Fruit fly (Drosophila melanogaster) whole organism, embryonic: ENCODE results near the gene CG10137.

ENCODE experiments used
- BEAF-32 ChIP-seq: fragments of 200-800 bp; sonication (Bioruptor generic); optimal IDR thresholded peaks from 3 replicates; lab custom pipeline; 2017; ENCODE audit warnings: missing biosample characterization, missing genetic modification characterization, mild to moderate bottlenecking, moderate library complexity, missing genetic modification reagents
- Bteb2 ChIP-seq: fragments of 200-800 bp; sonication (Bioruptor generic); optimal IDR thresholded peaks from 2 replicates; lab custom pipeline; 2016; ENCODE audit warnings: missing biosample characterization, missing genetic modification characterization
- CG10267 ChIP-seq: fragments of 200-800 bp; sonication (Bioruptor generic); optimal IDR thresholded peaks from 2 replicates; lab custom pipeline; 2018; ENCODE audit warnings: missing biosample characterization, mild to moderate bottlenecking, missing genetic modification characterization, moderate library complexity
- CG10462 ChIP-seq: fragments of 200-800 bp; sonication (Bioruptor generic); optimal IDR thresholded peaks from 2 replicates; lab custom pipeline; 2016; ENCODE audit warnings: missing biosample characterization, missing genetic modification characterization
- CG11723 ChIP-seq: fragments of 200-800 bp; sonication (Bioruptor generic); optimal IDR thresholded peaks from 2 replicates; lab custom pipeline; 2017; ENCODE audit warnings: missing biosample characterization, mild to moderate bottlenecking, missing genetic modification characterization
- CG12104 ChIP-seq: fragments of 200-800 bp; sonication (Bioruptor generic); optimal IDR thresholded peaks from 3 replicates; lab custom pipeline; 2016; ENCODE audit warnings: missing biosample characterization, missing genetic modification characterization
- CG15073 ChIP-seq: fragments of 200-800 bp; sonication (Bioruptor generic); optimal IDR thresholded peaks from 2 replicates; lab custom pipeline; 2016; ENCODE audit warnings: missing biosample characterization, missing genetic modification characterization
- CG1529 ChIP-seq: fragments of 200-800 bp; sonication (Bioruptor generic); optimal IDR thresholded peaks from 3 replicates; lab custom pipeline; 2018; ENCODE audit warnings: missing biosample characterization, missing genetic modification characterization
- CG15514 ChIP-seq: fragments of 200-800 bp; sonication (Bioruptor generic); optimal IDR thresholded peaks from 3 replicates; lab custom pipeline; 2017; ENCODE audit warnings: missing biosample characterization, missing genetic modification characterization, mild to moderate bottlenecking, moderate library complexity, missing genetic modification reagents
- CG16779 ChIP-seq: fragments of 200-800 bp; sonication (Bioruptor generic); IDR thresholded peaks from 2 replicates; pipeline ENCODE4 v1.3.6; 2022; ENCODE audit warnings: missing biosample characterization, missing genetic modification characterization
- CG17186 ChIP-seq: fragments of 200-800 bp; sonication (Bioruptor generic); optimal IDR thresholded peaks from 3 replicates; lab custom pipeline; 2017; ENCODE audit warnings: missing biosample characterization, missing genetic modification reagents, missing genetic modification characterization
- CG17612 ChIP-seq: fragments of 200-800 bp; sonication (Bioruptor generic); IDR thresholded peaks from 2 replicates; pipeline ENCODE4 v1.3.6; 2022; ENCODE audit warnings: missing biosample characterization, missing genetic modification characterization
- CG18011 ChIP-seq: fragments of 200-800 bp; sonication (Bioruptor generic); optimal IDR thresholded peaks from 2 replicates; lab custom pipeline; 2017; ENCODE audit warnings: missing biosample characterization, missing genetic modification characterization, mild to moderate bottlenecking, moderate library complexity, missing genotype
- CG2116 ChIP-seq: fragments of 200-800 bp; sonication (Bioruptor generic); optimal IDR thresholded peaks from 3 replicates; lab custom pipeline; 2018; ENCODE audit warnings: missing biosample characterization, mild to moderate bottlenecking, missing genetic modification characterization
- CG3065 ChIP-seq: fragments of 200-800 bp; sonication (Bioruptor generic); optimal IDR thresholded peaks from 2 replicates; lab custom pipeline; 2016; ENCODE audit warnings: missing biosample characterization, missing genetic modification characterization
- CG32772 ChIP-seq: fragments of 200-800 bp; sonication (Bioruptor generic); IDR thresholded peaks from 2 replicates; pipeline ENCODE4 v1.3.6; 2022; ENCODE audit warnings: missing biosample characterization, missing genetic modification characterization
- CG5180 ChIP-seq: fragments of 200-800 bp; sonication (Bioruptor generic); optimal IDR thresholded peaks from 3 replicates; lab custom pipeline; 2017; ENCODE audit warnings: missing biosample characterization, missing genetic modification characterization, mild to moderate bottlenecking, moderate library complexity, missing genetic modification reagents
- CG7745 ChIP-seq: fragments of 200-800 bp; sonication (Bioruptor generic); optimal IDR thresholded peaks from 2 replicates; lab custom pipeline; 2018; ENCODE audit warnings: missing biosample characterization, mild to moderate bottlenecking, missing genetic modification characterization, moderate library complexity
- CG8765 ChIP-seq: fragments of 200-800 bp; sonication (Bioruptor generic); IDR thresholded peaks from 2 replicates; pipeline ENCODE4 v1.3.6; 2022; ENCODE audit warnings: missing biosample characterization, missing genetic modification characterization
- CG8924 ChIP-seq: fragments of 200-800 bp; optimal IDR thresholded peaks from 3 replicates; lab custom pipeline; 2019; ENCODE audit warnings: missing biosample characterization, mild to moderate bottlenecking, missing genetic modification characterization, moderate library complexity
- CG8944 ChIP-seq: fragments of 200-800 bp; sonication (Bioruptor generic); optimal IDR thresholded peaks from 3 replicates; lab custom pipeline; 2016; ENCODE audit warnings: missing biosample characterization, missing genetic modification characterization
- Dbx ChIP-seq: fragments of 200-800 bp; sonication (Bioruptor generic); IDR thresholded peaks from 3 replicates; pipeline ENCODE4 v1.3.6; 2022; ENCODE audit warnings: missing biosample characterization, missing genetic modification characterization
- E2f1 ChIP-seq: fragments of 200-800 bp; sonication (Bioruptor generic); IDR thresholded peaks from 2 replicates; pipeline ENCODE4 v1.3.6; 2022; ENCODE audit warnings: missing biosample characterization, missing genetic modification characterization
- Fer2 ChIP-seq: fragments of 200-800 bp; sonication (Bioruptor generic); optimal IDR thresholded peaks from 2 replicates; lab custom pipeline; 2018; ENCODE audit warnings: missing biosample characterization, mild to moderate bottlenecking, missing genetic modification characterization, moderate library complexity
- Fer3 ChIP-seq: fragments of 200-800 bp; sonication (Bioruptor generic); optimal IDR thresholded peaks from 2 replicates; lab custom pipeline; 2018; ENCODE audit warnings: missing biosample characterization, mild to moderate bottlenecking, missing genetic modification characterization, moderate library complexity
- HHEX ChIP-seq: fragments of 200-800 bp; sonication (Bioruptor generic); optimal IDR thresholded peaks from 3 replicates; lab custom pipeline; 2017; ENCODE audit warnings: missing biosample characterization, mild to moderate bottlenecking, missing genetic modification characterization, missing genetic modification reagents
- Kr ChIP-seq: fragments of 200-800 bp; sonication (Bioruptor generic); optimal IDR thresholded peaks from 2 replicates; lab custom pipeline; 2017; ENCODE audit warnings: missing biosample characterization, mild to moderate bottlenecking, missing genetic modification characterization
- Sry-δ ChIP-seq: fragments of 200-800 bp; sonication (Bioruptor generic); optimal IDR thresholded peaks from 2 replicates; lab custom pipeline; 2016; ENCODE audit warnings: missing biosample characterization, missing genetic modification characterization
- TFAM ChIP-seq: fragments of 200-800 bp; sonication (Bioruptor generic); optimal IDR thresholded peaks from 2 replicates; lab custom pipeline; 2017; ENCODE audit warnings: missing biosample characterization, missing genetic modification characterization, inconsistent platforms
- Vsx1 ChIP-seq: fragments of 200-800 bp; sonication (Bioruptor generic); optimal IDR thresholded peaks from 2 replicates; lab custom pipeline; 2017; ENCODE audit warnings: missing biosample characterization, mild to moderate bottlenecking, missing genetic modification characterization, missing genetic modification reagents
- cg ChIP-seq: fragments of 200-800 bp; sonication (Bioruptor generic); optimal IDR thresholded peaks from 3 replicates; lab custom pipeline; 2019; ENCODE audit warnings: missing biosample characterization, mild to moderate bottlenecking, missing genetic modification characterization, moderate library complexity
- chm ChIP-seq: fragments of 200-800 bp; sonication (Bioruptor generic); IDR thresholded peaks from 2 replicates; pipeline ENCODE4 v1.3.6; 2022; ENCODE audit warnings: missing biosample characterization, missing genetic modification characterization
- ci ChIP-seq: fragments of 200-800 bp; sonication (Bioruptor generic); IDR thresholded peaks from 3 replicates; pipeline ENCODE4 v1.3.6; 2022; ENCODE audit warnings: missing biosample characterization, missing genetic modification characterization
- ems ChIP-seq: fragments of 200-800 bp; sonication (Bioruptor generic); optimal IDR thresholded peaks from 3 replicates; lab custom pipeline; 2016; ENCODE audit warnings: missing biosample characterization, missing genetic modification characterization
- eve ChIP-seq, 2 experiments: fragments of >200 bp; optimal IDR thresholded peaks; 2 replicates each; lab custom pipeline; 2017; ENCODE audit warnings: missing biosample characterization in 2 of 2, missing genetic modification characterization in 2 of 2
- fru ChIP-seq: fragments of >200 bp; optimal IDR thresholded peaks from 2 replicates; lab custom pipeline; 2017
- gce ChIP-seq: fragments of 200-800 bp; sonication (Bioruptor generic); IDR thresholded peaks from 3 replicates; pipeline ENCODE4 v1.3.6; 2022; ENCODE audit warnings: missing biosample characterization, missing genetic modification characterization
- hkb ChIP-seq, 2 experiments: fragments of 200-800 bp in 1 of 2; fragments of >200 bp in 1 of 2; sonication (Bioruptor generic) in 1 of 2; IDR thresholded peaks in 1 of 2; optimal IDR thresholded peaks in 1 of 2; 2 replicates each; pipeline versions ENCODE4 v1.3.6 to Lab custom; 2017 to 2022; ENCODE audit warnings: missing biosample characterization in 1 of 2, missing genetic modification characterization in 1 of 2
- inv ChIP-seq: fragments of 200-800 bp; sonication (Bioruptor generic); IDR thresholded peaks from 2 replicates; pipeline ENCODE4 v1.3.6; 2022; ENCODE audit warnings: missing biosample characterization, missing genetic modification characterization; ENCODE audit not compliant: partially characterized antibody
- nmo ChIP-seq: fragments of 200-800 bp; sonication (Bioruptor generic); optimal IDR thresholded peaks from 2 replicates; lab custom pipeline; 2018; ENCODE audit warnings: missing biosample characterization, mild to moderate bottlenecking, missing genetic modification characterization, moderate library complexity
- onecut ChIP-seq: fragments of 200-800 bp; sonication (Bioruptor generic); IDR thresholded peaks from 2 replicates; pipeline ENCODE4 v1.3.6; 2022; ENCODE audit warnings: missing biosample characterization, missing genetic modification characterization
- p53 ChIP-seq: fragments of 200-800 bp; sonication (Bioruptor generic); optimal IDR thresholded peaks from 2 replicates; lab custom pipeline; 2016; ENCODE audit warnings: missing biosample characterization, missing genetic modification characterization
- ranshi ChIP-seq: fragments of 200-800 bp; sonication (Bioruptor generic); IDR thresholded peaks from 2 replicates; pipeline ENCODE4 v1.3.6; 2022; ENCODE audit warnings: missing biosample characterization, missing genetic modification characterization
- rib ChIP-seq: fragments of 200-800 bp; sonication (Bioruptor generic); IDR thresholded peaks from 2 replicates; pipeline ENCODE4 v1.3.6; 2022; ENCODE audit warnings: missing biosample characterization, missing genetic modification characterization
- sd ChIP-seq: fragments of 200-800 bp; sonication (Bioruptor generic); optimal IDR thresholded peaks from 3 replicates; lab custom pipeline; 2018; ENCODE audit warnings: missing biosample characterization, mild to moderate bottlenecking, missing genetic modification characterization, moderate library complexity
- slbo ChIP-seq: fragments of 200-800 bp; sonication (Bioruptor generic); IDR thresholded peaks from 2 replicates; pipeline ENCODE4 v1.3.6; 2022; ENCODE audit warnings: missing biosample characterization, missing genetic modification characterization
- slou ChIP-seq: fragments of 200-800 bp; sonication (Bioruptor generic); optimal IDR thresholded peaks from 3 replicates; lab custom pipeline; 2016; ENCODE audit warnings: missing biosample characterization, missing genetic modification characterization
- sr ChIP-seq: fragments of 200-800 bp; sonication (Bioruptor generic); IDR thresholded peaks from 3 replicates; pipeline ENCODE4 v1.3.6; 2022; ENCODE audit warnings: missing biosample characterization, missing genetic modification characterization
- sug ChIP-seq: fragments of 200-800 bp; optimal IDR thresholded peaks from 2 replicates; lab custom pipeline; 2019; ENCODE audit warnings: missing biosample characterization, mild to moderate bottlenecking, missing genetic modification characterization, moderate library complexity
- tin ChIP-seq: fragments of 200-800 bp; sonication (Bioruptor generic); optimal IDR thresholded peaks from 3 replicates; lab custom pipeline; 2016; ENCODE audit warnings: missing biosample characterization, missing genetic modification characterization
- wdn ChIP-seq: fragments of 200-800 bp; sonication (Bioruptor generic); IDR thresholded peaks from 2 replicates; pipeline ENCODE4 v1.3.6; 2022; ENCODE audit warnings: missing biosample characterization, missing genetic modification characterization

Gene CG10137

DNA sequence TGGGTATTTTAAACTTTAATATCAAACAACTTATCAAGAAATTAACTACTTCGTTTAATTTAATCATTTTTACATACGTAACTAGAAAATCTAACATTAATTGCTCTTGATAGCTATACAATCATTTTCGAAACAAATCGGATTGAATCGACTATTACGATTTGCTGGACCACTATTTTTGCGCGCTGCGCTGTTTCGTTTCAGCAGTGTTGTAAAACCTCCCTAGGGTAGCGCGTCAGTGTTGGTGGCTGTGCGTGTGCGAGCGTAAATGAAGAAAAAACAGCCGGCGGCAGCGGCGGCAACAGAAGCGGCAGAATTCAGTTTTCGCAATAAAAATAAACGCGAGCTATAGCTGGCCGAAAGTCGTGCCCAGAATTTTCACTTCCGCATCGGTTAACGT lies 6.8 kb downstream of the CG10137 start, which contains the start of gene CG33116 (continued):
- TF ChIP-seq Fer2 (tag; lab: Kevin White, UChicago) (peak; percentile 32), CG18011 (GFP tag; lab: Kevin White, UChicago) (peak; percentile 58), ems (GFP tag; lab: Kevin White, UChicago) (peak; percentile 83), Bteb2 (GFP tag; lab: Kevin White, UChicago) (peak; percentile 79), CG10462 (GFP tag; lab: Kevin White, UChicago) (peak; percentile 56), CG16779 (peak; percentile 87), E2f1 (peak; percentile 72), BEAF-32 (GFP tag; lab: Kevin White, UChicago) (peak; percentile 29), cg (GFP tag; lab: Kevin White, UChicago) (peak; percentile 76), CG8765 (GFP tag; lab: Robert Waterston, UW) (peak; percentile 42; the same call in 1 of the 2 replicates), CG8944 (peak; percentile 87), CG12104 (peak; percentile 39), sr (GFP tag; lab: Robert Waterston, UW) (no peak), CG1529 (GFP tag; lab: Kevin White, UChicago) (peak; percentile 76), fru (lab: Kevin White, UChicago) (no peak), CG2116 (GFP tag; lab: Kevin White, UChicago) (peak; percentile 63), slou (GFP tag; lab: Kevin White, UChicago) (peak; percentile 77), Sry-δ (peak; percentile 48), ci (GFP tag; lab: Robert Waterston, UW) (peak; percentile 92), Vsx1 (peak; percentile 38), sug (tag; lab: Kevin White, UChicago) (peak; percentile 60), HHEX (peak; percentile 79), eve (GFP tag; optimal IDR thresholded peaks at IDR 0.05; lab: Kevin White, UChicago) (no peak), CG32772 (peak; percentile 67), TFAM (GFP tag; lab: Kevin White, UChicago) (peak; percentile 23), p53 (GFP tag; lab: Kevin White, UChicago) (peak; percentile 61), nmo (GFP tag; lab: Kevin White, UChicago) (peak; percentile 83), rib (GFP tag; lab: Robert Waterston, UW) (peak; percentile 78), slbo (GFP tag; lab: Robert Waterston, UW) (peak; percentile 84), CG5180 (GFP tag; lab: Kevin White, UChicago) (peak; percentile 9), onecut (peak; percentile 81), tin (GFP tag; lab: Kevin White, UChicago) (peak; percentile 87), CG10267 (tag; lab: Kevin White, UChicago) (peak; percentile 97), CG11723 (GFP tag; lab: Kevin White, UChicago) (peak; percentile 77), CG15073 (GFP tag; lab: Kevin White, UChicago) (no peak), Fer3 (peak; percentile 78), gce (peak; percentile 27; the same call in 1 of the 3 replicates), CG17612 (GFP tag; lab: Robert Waterston, UW) (no peak), CG15514 (GFP tag; lab: Kevin White, UChicago) (peak; percentile 78), CG17186 (GFP tag; lab: Kevin White, UChicago) (peak; percentile 70), hkb (optimal IDR thresholded peaks at IDR 0.05; lab: Kevin White, UChicago) (peak; percentile 3), hkb (GFP tag; IDR thresholded peaks at IDR 0.05; lab: Robert Waterston, UW) (peak; percentile 79), CG7745 (peak; percentile 14), wdn (GFP tag; lab: Robert Waterston, UW) (peak; percentile 57; the same call in 1 of the 2 replicates), Kr (no peak), inv (peak; percentile 23; the same call in 1 of the 2 replicates), sd (tag; lab: Kevin White, UChicago) (peak; percentile 51), ranshi (GFP tag; lab: Robert Waterston, UW) (peak; percentile 77; the same call in 1 of the 2 replicates), Dbx (GFP tag; lab: Robert Waterston, UW) (peak; percentile 77; the same call in 2 of the 3 replicates), CG8924 (tag; lab: Kevin White, UChicago) (peak; percentile 79), CG3065 (GFP tag; lab: Kevin White, UChicago) (peak; percentile 18), chm (peak; percentile 86)
